Fruit fly (Drosophila melanogaster) whole organism, adult: ENCODE data around the gene amd.
A peak's percentile ranks its signal among the peaks of the same experiment; 100 is the strongest.

Experiments used
- CG11617 ChIP-seq: fragments of 200-800 bp; sonication (Bioruptor generic); optimal IDR thresholded peaks from 2 replicates; lab custom pipeline; 2017; ENCODE audit warnings: mild to moderate bottlenecking, missing biosample characterization, missing genetic modification reagents, missing genetic modification characterization
- CG12768 ChIP-seq: fragments of 200-800 bp; sonication (Bioruptor generic); optimal IDR thresholded peaks from 2 replicates; lab custom pipeline; 2017; ENCODE audit warnings: missing biosample characterization, missing genetic modification characterization, mild to moderate bottlenecking, moderate library complexity, missing genetic modification reagents
- CG33017 ChIP-seq: fragments of 200-800 bp; sonication (Bioruptor generic); optimal IDR thresholded peaks from 2 replicates; lab custom pipeline; 2018; ENCODE audit warnings: missing biosample characterization, mild to moderate bottlenecking, missing genetic modification characterization, moderate library complexity
- CG7101 ChIP-seq: fragments of 200-800 bp; sonication (Bioruptor generic); optimal IDR thresholded peaks from 2 replicates; lab custom pipeline; 2018; ENCODE audit warnings: missing biosample characterization, mild to moderate bottlenecking, missing genetic modification characterization, moderate library complexity
- Crg-1 ChIP-seq: fragments of 200-800 bp; sonication (Bioruptor generic); optimal IDR thresholded peaks from 2 replicates; lab custom pipeline; 2016; ENCODE audit warnings: missing biosample characterization, missing genetic modification characterization
- Hr96 ChIP-seq: fragments of 200-800 bp; sonication (Bioruptor generic); optimal IDR thresholded peaks from 2 replicates; lab custom pipeline; 2016; ENCODE audit warnings: missing biosample characterization, missing genetic modification characterization
- Mnt ChIP-seq: fragments of 200-800 bp; sonication (Bioruptor generic); optimal IDR thresholded peaks from 2 replicates; lab custom pipeline; 2016; ENCODE audit warnings: missing biosample characterization, mild to moderate bottlenecking, missing genetic modification characterization
- bab1 ChIP-seq: fragments of 200-800 bp; sonication (Bioruptor generic); optimal IDR thresholded peaks from 3 replicates; lab custom pipeline; 2019; ENCODE audit warnings: missing biosample characterization, mild to moderate bottlenecking, missing genetic modification characterization, moderate library complexity
- cnc ChIP-seq, 2 experiments: fragments of >200 bp; optimal IDR thresholded peaks; 2 replicates each; lab custom pipeline; 2017
- ovo ChIP-seq: fragments of 200-800 bp; sonication (Bioruptor generic); optimal IDR thresholded peaks from 2 replicates; lab custom pipeline; 2016; ENCODE audit warnings: missing biosample characterization, missing genetic modification characterization
- pad ChIP-seq: fragments of 200-800 bp; sonication (Bioruptor generic); optimal IDR thresholded peaks from 3 replicates; lab custom pipeline; 2017; ENCODE audit warnings: missing biosample characterization, missing genetic modification characterization, mild to moderate bottlenecking, moderate library complexity, missing genetic modification reagents
- toe ChIP-seq: fragments of 200-800 bp; sonication (Bioruptor generic); optimal IDR thresholded peaks from 2 replicates; lab custom pipeline; 2016; ENCODE audit warnings: missing biosample characterization, missing genetic modification characterization

DNA sequence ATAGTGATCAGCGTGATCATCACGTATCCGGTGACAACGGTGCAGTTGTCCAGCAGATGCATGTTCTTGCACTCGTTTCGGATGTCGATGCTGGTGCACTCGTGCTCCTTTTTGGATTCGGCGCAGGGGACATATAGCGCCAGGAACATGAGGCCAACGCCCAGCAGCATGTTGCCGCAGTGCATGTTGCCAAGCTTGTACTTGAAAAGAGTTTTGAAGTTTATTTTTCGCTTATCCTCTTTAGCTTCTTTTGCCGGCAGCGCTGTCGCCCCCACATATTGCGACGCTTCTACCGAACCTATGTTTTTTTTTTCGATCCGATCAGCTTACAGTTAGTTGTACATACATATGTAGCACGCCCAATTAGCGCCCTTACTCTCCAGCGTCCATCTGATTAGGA is 41.6 kb upstream of the amd start:
- TF ChIP-seq toe (GFP tag; lab: Kevin White, UChicago), result no peak
- TF ChIP-seq CG33017 (tag; lab: Kevin White, UChicago), result no peak
- TF ChIP-seq pad (GFP tag; lab: Kevin White, UChicago), result peak; percentile 32
- no peak for TF ChIP-seq ovo (GFP tag; lab: Kevin White, UChicago)
- no peak for TF ChIP-seq bab1 (GFP tag; lab: Kevin White, UChicago)
- no peak for TF ChIP-seq cnc (optimal IDR thresholded peaks at IDR 0.05; lab: Kevin White, UChicago)
- no peak for TF ChIP-seq CG7101
- no peak for TF ChIP-seq CG12768 (GFP tag; lab: Kevin White, UChicago)
- no peak for TF ChIP-seq Mnt (GFP tag; lab: Kevin White, UChicago)
- TF ChIP-seq Crg-1, result no peak
- TF ChIP-seq CG11617, result no peak
- TF ChIP-seq Hr96, result no peak
